Fruit fly (Drosophila melanogaster) whole organism, wandering third instar larva: ENCODE data around the gene MsR2.
A peak's percentile ranks its signal among the peaks of the same experiment; 100 is the strongest.

Experiments
- Abd-B ChIP-seq: fragments of >200 bp; optimal IDR thresholded peaks from 2 replicates; lab custom pipeline; 2017; ENCODE audit warnings: missing biosample characterization, missing genetic modification characterization
- CG32264 ChIP-seq: fragments of 200-800 bp; sonication (Bioruptor generic); optimal IDR thresholded peaks from 2 replicates; lab custom pipeline; 2016; ENCODE audit warnings: missing biosample characterization, missing genetic modification characterization
- CG9705 ChIP-seq: fragments of 200-800 bp; sonication (Bioruptor generic); optimal IDR thresholded peaks from 2 replicates; lab custom pipeline; 2018; ENCODE audit warnings: missing biosample characterization, mild to moderate bottlenecking, missing genetic modification characterization
- CrebA ChIP-seq: fragments of 200-800 bp; sonication (Bioruptor generic); optimal IDR thresholded peaks from 2 replicates; lab custom pipeline; 2016; ENCODE audit warnings: missing biosample characterization, mild to moderate bottlenecking, missing genetic modification characterization, borderline replicate concordance
- Dfd ChIP-seq: fragments of >200 bp; optimal IDR thresholded peaks from 2 replicates; lab custom pipeline; 2017; ENCODE audit warnings: missing biosample characterization, missing genetic modification characterization
- Dif ChIP-seq: fragments of 200-275, 200-300 bp; sonication (Bioruptor generic); optimal IDR thresholded peaks from 2 replicates; lab custom pipeline; 2018; ENCODE audit warnings: missing biosample characterization, missing genetic modification characterization; ENCODE audit not compliant: partially characterized antibody
- GATAd ChIP-seq: sonication (Bioruptor generic); optimal IDR thresholded peaks from 2 replicates; lab custom pipeline; 2016; ENCODE audit warnings: missing biosample characterization, missing genetic modification characterization
- HLH106 ChIP-seq: fragments of 200-800 bp; optimal IDR thresholded peaks from 3 replicates; lab custom pipeline; 2019; ENCODE audit warnings: missing biosample characterization, mild to moderate bottlenecking, missing genetic modification characterization, moderate library complexity
- Hnf4 ChIP-seq: fragments of 200-800 bp; sonication (Bioruptor generic); optimal IDR thresholded peaks from 2 replicates; lab custom pipeline; 2016; ENCODE audit warnings: missing biosample characterization, mild to moderate bottlenecking, missing genetic modification characterization
- Hr78 ChIP-seq: fragments of >200 bp; optimal IDR thresholded peaks from 2 replicates; lab custom pipeline; 2017; ENCODE audit warnings: missing biosample characterization, missing genetic modification characterization
- Hr83 ChIP-seq: fragments of 200-300 bp; sonication (Bioruptor generic); optimal IDR thresholded peaks from 2 replicates; lab custom pipeline; 2016; ENCODE audit warnings: missing biosample characterization, mild to moderate bottlenecking, missing genetic modification characterization, moderate library complexity; ENCODE audit not compliant: poor library complexity, severe bottlenecking
- Jra ChIP-seq: sonication (Bioruptor generic); optimal IDR thresholded peaks from 2 replicates; lab custom pipeline; 2016; ENCODE audit warnings: missing biosample characterization, missing genetic modification characterization
- Mio ChIP-seq: sonication (Bioruptor generic); optimal IDR thresholded peaks from 2 replicates; lab custom pipeline; 2016; ENCODE audit warnings: missing biosample characterization, missing genetic modification characterization
- Myc ChIP-seq: fragments of >200 bp; optimal IDR thresholded peaks from 2 replicates; lab custom pipeline; 2017
- N ChIP-seq: fragments of >200 bp; optimal IDR thresholded peaks from 2 replicates; lab custom pipeline; 2018; ENCODE audit warnings: missing biosample characterization, missing external identifiers, missing genetic modification characterization
- OdsH ChIP-seq: fragments of 200-800 bp; sonication (Bioruptor generic); optimal IDR thresholded peaks from 2 replicates; lab custom pipeline; 2016; ENCODE audit warnings: missing biosample characterization, mild to moderate bottlenecking, missing genetic modification characterization
- Rel ChIP-seq, 2 experiments: fragments of 200-800 bp; sonication (Bioruptor generic) in 1 of 2; optimal IDR thresholded peaks; 2 replicates in 1 of 2; 3 replicates in 1 of 2; lab custom pipeline; 2016 to 2019; ENCODE audit warnings: mild to moderate bottlenecking in 2 of 2, missing biosample characterization in 2 of 2, missing genetic modification characterization in 2 of 2, moderate library complexity in 1 of 2
- Sp1 ChIP-seq: fragments of 200-800 bp; sonication (Bioruptor generic); optimal IDR thresholded peaks from 3 replicates; lab custom pipeline; 2019; ENCODE audit warnings: missing biosample characterization, mild to moderate bottlenecking, missing genetic modification characterization, moderate library complexity
- Vsx2 ChIP-seq: fragments of 200-300, 225-300 bp; sonication (Bioruptor generic); optimal IDR thresholded peaks from 2 replicates; lab custom pipeline; 2018; ENCODE audit warnings: missing biosample characterization, missing genetic modification characterization; ENCODE audit not compliant: partially characterized antibody
- brk ChIP-seq: fragments of 200-800 bp; sonication (Bioruptor generic); optimal IDR thresholded peaks from 2 replicates; lab custom pipeline; 2016; ENCODE audit warnings: missing biosample characterization, mild to moderate bottlenecking, missing genetic modification characterization
- dl ChIP-seq, 2 experiments: fragments of 175-275, 200-275 bp in 1 of 2; fragments of 200-275 bp in 1 of 2; sonication (Bioruptor generic); optimal IDR thresholded peaks; lab custom pipeline; 2018; ENCODE audit warnings: mild to moderate bottlenecking in 2 of 2, missing biosample characterization in 2 of 2, missing genetic modification characterization in 2 of 2, moderate library complexity in 2 of 2; ENCODE audit not compliant: partially characterized antibody in 2 of 2, insufficient read depth in 1 of 2
- dmrt93B ChIP-seq: fragments of 200-800 bp; sonication (Bioruptor generic); optimal IDR thresholded peaks from 2 replicates; lab custom pipeline; 2018; ENCODE audit warnings: missing biosample characterization, mild to moderate bottlenecking, missing genetic modification characterization
- dsf ChIP-seq: sonication (Bioruptor generic); optimal IDR thresholded peaks from 2 replicates; lab custom pipeline; 2016; ENCODE audit warnings: missing biosample characterization, missing genetic modification characterization, borderline replicate concordance
- ey ChIP-seq: fragments of 200-800 bp; sonication (Bioruptor generic); optimal IDR thresholded peaks from 2 replicates; lab custom pipeline; 2016; ENCODE audit warnings: missing biosample characterization, missing genetic modification characterization
- foxo ChIP-seq, 2 experiments: fragments of 200-800 bp; sonication (Bioruptor generic); optimal IDR thresholded peaks; 2 replicates in 1 of 2; 3 replicates in 1 of 2; lab custom pipeline; 2016 to 2017; ENCODE audit warnings: missing biosample characterization in 2 of 2, missing genetic modification characterization in 2 of 2
- h ChIP-seq: fragments of 200-800 bp; sonication (Bioruptor generic); optimal IDR thresholded peaks from 3 replicates; lab custom pipeline; 2016; ENCODE audit warnings: missing biosample characterization, mild to moderate bottlenecking, missing genetic modification characterization
- psq ChIP-seq: fragments of 200-800 bp; sonication (Bioruptor generic); optimal IDR thresholded peaks from 3 replicates; lab custom pipeline; 2017; ENCODE audit warnings: missing biosample characterization, mild to moderate bottlenecking, missing genetic modification characterization, moderate library complexity
- rgr ChIP-seq: fragments of 200-800 bp; sonication (Bioruptor generic); optimal IDR thresholded peaks from 3 replicates; lab custom pipeline; 2016; ENCODE audit warnings: missing biosample characterization, mild to moderate bottlenecking, missing genetic modification characterization
- sage ChIP-seq: fragments of 200-800 bp; sonication (Bioruptor generic); optimal IDR thresholded peaks from 2 replicates; lab custom pipeline; 2016; ENCODE audit warnings: missing biosample characterization, mild to moderate bottlenecking, missing genetic modification characterization
- sv ChIP-seq: fragments of 200-800 bp; sonication (Bioruptor generic); optimal IDR thresholded peaks from 3 replicates; lab custom pipeline; 2016; ENCODE audit warnings: missing biosample characterization, missing genetic modification characterization
- tai ChIP-seq: sonication (Bioruptor generic); optimal IDR thresholded peaks from 2 replicates; lab custom pipeline; 2016; ENCODE audit warnings: missing biosample characterization, missing genetic modification characterization
- woc ChIP-seq: sonication (Bioruptor generic); optimal IDR thresholded peaks from 2 replicates; lab custom pipeline; 2016; ENCODE audit warnings: missing biosample characterization, mild to moderate bottlenecking, missing genetic modification characterization

MsR2 gene

dm6 chr3L:2243846-2244528 lies 38.7 kb upstream of the MsR2 start, which contains the start of gene CG32301:
Gene CG32301, plus strand, starts transcription at chr3L:2244478.
- peak; percentile 15 for TF ChIP-seq N (GFP tag; lab: Kevin White, UChicago)
- TF ChIP-seq dmrt93B, result no peak
- peak; percentile 46 for TF ChIP-seq Vsx2 (GFP tag; lab: Kevin White, UChicago)
- TF ChIP-seq Myc, result peak; percentile 96

dm6 chr3L:2248335-2248734 lies 34.3 kb upstream of the MsR2 start, which contains the start of gene CG32305:
Gene CG32305, plus strand, starts transcription at chr3L:2248635.
- TF ChIP-seq CG9705 (no peak), GATAd (no peak), Vsx2 (GFP tag; lab: Kevin White, UChicago) (no peak), brk (no peak), Myc (no peak), tai (no peak), HLH106 (no peak), Hr78 (GFP tag; lab: Kevin White, UChicago) (no peak), dsf (no peak)

- TF ChIP-seq h (no peak), Hr83 (GFP tag; lab: Kevin White, UChicago) (peak; percentile 64)
- TF ChIP-seq, all 38 proteins: peak for 1
These were observed 28.6 kb upstream of the MsR2 start for dm6 chr3L:2253962-2254662.

- no peak for TF ChIP-seq ey
- TF ChIP-seq Vsx2 (GFP tag; lab: Kevin White, UChicago), result no peak
- no peak for TF ChIP-seq CG32264 (GFP tag; lab: Kevin White, UChicago)
- TF ChIP-seq psq (GFP tag; lab: Kevin White, UChicago), result no peak
- no peak for TF ChIP-seq Dfd (GFP tag; lab: Kevin White, UChicago)
- TF ChIP-seq CG9705, result no peak
- TF ChIP-seq Jra (GFP tag; lab: Kevin White, UChicago), result no peak
These were observed 26.9 kb upstream of the MsR2 start for dm6 chr3L:2255775-2256174.

dm6 chr3L:2256422-2257172 lies 26.1 kb upstream of the MsR2 start:
- TF ChIP-seq dl (GFP tag; optimal IDR thresholded peaks at IDR 0.05; lab: Kevin White, UChicago; ENCODE audit: insufficient read depth in 1 of 2, partially characterized antibody in 2 of 2), result no peak
- TF ChIP-seq rgr (GFP tag; lab: Kevin White, UChicago), result no peak
- no peak for TF ChIP-seq CG32264 (GFP tag; lab: Kevin White, UChicago)
- TF ChIP-seq psq (GFP tag; lab: Kevin White, UChicago), result no peak

dm6 chr3L:2257412-2257862 lies 25.2 kb upstream of the MsR2 start, which contains the start of the genes CG1275 and Elp5:
Gene CG1275, minus strand, starts transcription at chr3L:2257423.
Gene Elp5, plus strand, starts transcription at chr3L:2257456.
- TF ChIP-seq brk (no peak), woc (GFP tag; lab: Kevin White, UChicago) (peak; percentile 95), dsf (no peak), GATAd (peak; percentile 95), dl (GFP tag; optimal IDR thresholded peaks at IDR 0.05; lab: Kevin White, UChicago; ENCODE audit: insufficient read depth in 1 of 2, partially characterized antibody in 2 of 2) (no peak), Hnf4 (GFP tag; lab: Kevin White, UChicago) (peak; percentile 98), Hr83 (GFP tag; lab: Kevin White, UChicago) (peak; percentile 98), dmrt93B (peak; percentile 95), tai (no peak), rgr (GFP tag; lab: Kevin White, UChicago) (peak; percentile 99), Sp1 (peak; percentile 98), Jra (GFP tag; lab: Kevin White, UChicago) (peak; percentile 97), sv (GFP tag; lab: Kevin White, UChicago) (peak; percentile 96), Dfd (GFP tag; lab: Kevin White, UChicago) (no peak), ey (peak; percentile 98), Dif (GFP tag; lab: Kevin White, UChicago) (no peak), HLH106 (peak; percentile 99), Abd-B (GFP tag; lab: Kevin White, UChicago) (no peak), N (GFP tag; lab: Kevin White, UChicago) (no peak), OdsH (GFP tag; lab: Kevin White, UChicago) (peak; percentile 97), Rel (GFP tag; optimal IDR thresholded peaks at IDR 0.05; lab: Kevin White, UChicago) (peak; percentile 95), Rel (tag; optimal IDR thresholded peaks at IDR 0.05; lab: Kevin White, UChicago) (peak; percentile 94), foxo (GFP tag; optimal IDR thresholded peaks at IDR 0.05; lab: Kevin White, UChicago) (peak; percentile 91 to 98), Vsx2 (GFP tag; lab: Kevin White, UChicago) (no peak), Mio (GFP tag; lab: Kevin White, UChicago) (peak; percentile 91), h (peak; percentile 100), CrebA (GFP tag; lab: Kevin White, UChicago) (no peak), sage (GFP tag; lab: Kevin White, UChicago) (peak; percentile 94), CG32264 (GFP tag; lab: Kevin White, UChicago) (peak; percentile 96)
